Fruit fly (Drosophila melanogaster): Measurements from ENCODE around the gene scf.

DNA sequence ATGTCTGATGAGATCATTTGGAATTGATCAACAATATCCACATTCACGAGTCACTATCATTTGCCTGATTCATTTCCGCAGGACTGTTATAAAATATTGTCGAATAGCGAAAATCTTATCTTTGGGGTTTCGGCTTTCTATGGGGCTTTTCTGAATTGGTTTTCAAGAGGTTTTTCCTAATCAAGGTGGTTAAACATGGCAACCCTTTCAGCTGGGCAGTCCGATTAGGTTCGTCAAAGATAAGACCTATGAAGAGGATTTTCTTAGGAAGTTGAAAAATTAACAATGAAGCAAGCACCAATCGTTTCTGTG, 27.1 kb downstream of the scf start:
- TF ChIP-seq EcR (GFP tag; optimal IDR thresholded peaks at IDR 0.05): no peak
- no peak for TF ChIP-seq pan (optimal IDR thresholded peaks at IDR 0.05)
- no peak for TF ChIP-seq usp (GFP tag; optimal IDR thresholded peaks at IDR 0.05)
- TF ChIP-seq psq (optimal IDR thresholded peaks at IDR 0.05): no peak
